Worm (Caenorhabditis elegans) whole organism, midembryonic: ENCODE measurements around the gene irg-5.

ENCODE experiments used
- flt-1 ChIP-seq: fragments of 200-800 bp; sonication (Bioruptor generic); IDR thresholded peaks from 2 replicates; pipeline ENCODE4 v1.3.6; 2022; ENCODE audit warnings: missing genetic modification characterization, missing compliant biosample characterization
- tab-1 ChIP-seq: fragments of 200-800 bp; sonication (Bioruptor generic); IDR thresholded peaks from 2 replicates; pipeline ENCODE4 v1.3.6; 2022; ENCODE audit warnings: missing genetic modification characterization, missing compliant biosample characterization

DNA sequence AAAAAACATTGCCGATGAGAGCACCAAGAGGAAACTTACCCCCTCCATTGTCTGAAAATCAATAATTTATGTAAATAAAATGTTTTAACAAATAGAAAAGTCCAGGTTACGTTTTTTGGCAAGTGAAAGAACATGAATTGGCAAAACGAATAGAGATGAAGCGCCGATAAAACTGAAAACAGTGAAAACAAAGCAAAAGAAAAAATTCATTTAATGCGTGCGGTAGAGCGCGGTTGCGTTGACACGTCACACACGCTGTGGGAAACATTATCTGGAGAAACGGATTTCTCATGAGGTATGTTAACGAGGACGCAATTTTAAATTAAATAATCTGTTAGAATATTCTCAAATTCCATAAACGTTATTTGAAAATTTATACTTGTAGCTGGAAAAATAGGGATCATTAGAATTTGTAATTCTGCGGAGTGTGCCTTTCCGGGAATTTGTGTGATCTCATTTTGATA lies 23.0 kb downstream of the irg-5 start, which contains the start of gene zipt-9:
- TF ChIP-seq flt-1 (GFP tag; lab: Robert Waterston, UW) (no peak; the same call in 1 of the 2 replicates), tab-1 (GFP tag; lab: Robert Waterston, UW) (no peak)
